Fruit fly (Drosophila melanogaster) whole organism, embryonic: ENCODE results near the gene CG7739.

Experiments
- Abd-B ChIP-seq: fragments of 200-800 bp; sonication (Bioruptor generic); optimal IDR thresholded peaks from 2 replicates; lab custom pipeline; 2018; ENCODE audit warnings: missing biosample characterization, mild to moderate bottlenecking, missing genetic modification characterization, moderate library complexity
- CG11398 ChIP-seq: fragments of 200-800 bp; sonication (Bioruptor generic); optimal IDR thresholded peaks from 2 replicates; lab custom pipeline; 2016; ENCODE audit warnings: missing biosample characterization, missing genetic modification characterization
- CG12071 ChIP-seq: fragments of 200-800 bp; sonication (Bioruptor generic); optimal IDR thresholded peaks from 3 replicates; lab custom pipeline; 2018; ENCODE audit warnings: missing biosample characterization, mild to moderate bottlenecking, missing genetic modification characterization
- CG12219 ChIP-seq: fragments of 200-800 bp; sonication (Bioruptor generic); optimal IDR thresholded peaks from 3 replicates; lab custom pipeline; 2018; ENCODE audit warnings: missing biosample characterization, mild to moderate bottlenecking, missing genetic modification characterization
- CG1233 ChIP-seq: fragments of 200-800 bp; sonication (Bioruptor generic); optimal IDR thresholded peaks from 4 replicates; lab custom pipeline; 2018; ENCODE audit warnings: missing biosample characterization, mild to moderate bottlenecking, missing genetic modification characterization
- CG13296 ChIP-seq: fragments of 200-800 bp; sonication (Bioruptor generic); optimal IDR thresholded peaks from 3 replicates; lab custom pipeline; 2018; ENCODE audit warnings: missing biosample characterization, mild to moderate bottlenecking, missing genetic modification characterization
- CG13775 ChIP-seq: fragments of 200-800 bp; sonication (Bioruptor generic); optimal IDR thresholded peaks from 3 replicates; lab custom pipeline; 2017; ENCODE audit warnings: missing biosample characterization, mild to moderate bottlenecking, missing genetic modification characterization
- CG15011 ChIP-seq: fragments of 200-800 bp; sonication (Bioruptor generic); optimal IDR thresholded peaks from 3 replicates; lab custom pipeline; 2018; ENCODE audit warnings: missing biosample characterization, mild to moderate bottlenecking, missing genetic modification characterization
- CG15514 ChIP-seq: fragments of 200-800 bp; sonication (Bioruptor generic); optimal IDR thresholded peaks from 3 replicates; lab custom pipeline; 2017; ENCODE audit warnings: missing biosample characterization, missing genetic modification characterization, mild to moderate bottlenecking, moderate library complexity, missing genetic modification reagents
- CG1602 ChIP-seq: fragments of 200-800 bp; sonication (Bioruptor generic); optimal IDR thresholded peaks from 3 replicates; lab custom pipeline; 2016; ENCODE audit warnings: missing biosample characterization, missing genetic modification characterization
- CG2129 ChIP-seq: fragments of 200-800 bp; sonication (Bioruptor generic); IDR thresholded peaks from 2 replicates; pipeline ENCODE4 v1.3.6; 2022; ENCODE audit warnings: missing biosample characterization, missing genetic modification characterization; ENCODE audit not compliant: partially characterized antibody
- CG31388 ChIP-seq: fragments of 200-800 bp; sonication (Bioruptor generic); optimal IDR thresholded peaks from 2 replicates; lab custom pipeline; 2016; ENCODE audit warnings: missing biosample characterization, missing genetic modification characterization
- CG31441 ChIP-seq: fragments of 200-800 bp; sonication (Bioruptor generic); IDR thresholded peaks from 2 replicates; pipeline ENCODE4 v1.3.6; 2022; ENCODE audit warnings: missing biosample characterization, missing genetic modification characterization
- CG3163 ChIP-seq: fragments of 200-800 bp; sonication (Bioruptor generic); optimal IDR thresholded peaks from 3 replicates; lab custom pipeline; 2016; ENCODE audit warnings: missing biosample characterization, missing genetic modification characterization
- CG3281 ChIP-seq: fragments of 200-800 bp; sonication (Bioruptor generic); optimal IDR thresholded peaks from 3 replicates; lab custom pipeline; 2017; ENCODE audit warnings: missing biosample characterization, mild to moderate bottlenecking, missing genetic modification characterization
- CG33213 ChIP-seq: fragments of 200-800 bp; sonication (Bioruptor generic); optimal IDR thresholded peaks from 3 replicates; lab custom pipeline; 2016; ENCODE audit warnings: missing biosample characterization, missing genetic modification characterization
- CG34224 ChIP-seq: fragments of 200-800 bp; sonication (Bioruptor generic); IDR thresholded peaks from 3 replicates; pipeline ENCODE4 v1.3.6; 2022; ENCODE audit warnings: missing biosample characterization, missing genetic modification characterization; ENCODE audit not compliant: partially characterized antibody
- CG3726 ChIP-seq: fragments of 200-800 bp; sonication (Bioruptor generic); IDR thresholded peaks from 3 replicates; pipeline ENCODE4, ENCODE4 v1.3.6; 2022; ENCODE audit warnings: missing biosample characterization, missing genetic modification characterization
- CG4820 ChIP-seq: fragments of 200-800 bp; sonication (Bioruptor generic); optimal IDR thresholded peaks from 3 replicates; lab custom pipeline; 2016; ENCODE audit warnings: missing biosample characterization, missing genetic modification characterization
- CG5245 ChIP-seq: fragments of 200-800 bp; sonication (Bioruptor generic); optimal IDR thresholded peaks from 3 replicates; lab custom pipeline; 2016; ENCODE audit warnings: missing biosample characterization, missing genetic modification characterization
- CG8359 ChIP-seq: fragments of 200-800 bp; sonication (Bioruptor generic); optimal IDR thresholded peaks from 2 replicates; lab custom pipeline; 2017; ENCODE audit warnings: missing biosample characterization, mild to moderate bottlenecking, missing genetic modification characterization, borderline replicate concordance
- CG8388 ChIP-seq: fragments of 200-800 bp; sonication (Bioruptor generic); optimal IDR thresholded peaks from 2 replicates; lab custom pipeline; 2019; ENCODE audit warnings: missing biosample characterization, mild to moderate bottlenecking, missing genetic modification characterization, moderate library complexity
- CG8765 ChIP-seq: fragments of 200-800 bp; sonication (Bioruptor generic); IDR thresholded peaks from 2 replicates; pipeline ENCODE4 v1.3.6; 2022; ENCODE audit warnings: missing biosample characterization, missing genetic modification characterization
- Dad ChIP-seq: fragments of 200-800 bp; sonication (Bioruptor generic); optimal IDR thresholded peaks from 3 replicates; lab custom pipeline; 2016; ENCODE audit warnings: missing biosample characterization, missing genetic modification characterization
- Dfd ChIP-seq, 2 experiments: fragments of >200 bp; optimal IDR thresholded peaks; 2 replicates each; lab custom pipeline; 2017; ENCODE audit warnings: missing biosample characterization in 2 of 2, missing genetic modification characterization in 2 of 2
- Dip3 ChIP-seq: fragments of 200-800 bp; sonication (Bioruptor generic); optimal IDR thresholded peaks from 3 replicates; lab custom pipeline; 2016; ENCODE audit warnings: missing biosample characterization, missing genetic modification characterization
- Ets97D ChIP-seq: fragments of 200-800 bp; sonication (Bioruptor generic); optimal IDR thresholded peaks from 3 replicates; lab custom pipeline; 2016; ENCODE audit warnings: missing biosample characterization, missing genetic modification characterization
- HHEX ChIP-seq: fragments of 200-800 bp; sonication (Bioruptor generic); optimal IDR thresholded peaks from 3 replicates; lab custom pipeline; 2017; ENCODE audit warnings: missing biosample characterization, mild to moderate bottlenecking, missing genetic modification characterization, missing genetic modification reagents
- HLH54F ChIP-seq: fragments of 200-800 bp; sonication (Bioruptor generic); optimal IDR thresholded peaks from 3 replicates; lab custom pipeline; 2016; ENCODE audit warnings: missing biosample characterization, missing genetic modification characterization
- Hmx ChIP-seq: fragments of 200-800 bp; sonication (Bioruptor generic); optimal IDR thresholded peaks from 2 replicates; lab custom pipeline; 2016; ENCODE audit warnings: missing biosample characterization, missing genetic modification characterization
- Hr51 ChIP-seq, 2 experiments: fragments of 200-800 bp; sonication (Bioruptor generic); optimal IDR thresholded peaks; 2 replicates in 1 of 2; 3 replicates in 1 of 2; lab custom pipeline; 2016 to 2018; ENCODE audit warnings: missing biosample characterization in 2 of 2, missing genetic modification characterization in 2 of 2, mild to moderate bottlenecking in 1 of 2, moderate library complexity in 1 of 2
- Meics ChIP-seq: fragments of 200-800 bp; sonication (Bioruptor generic); optimal IDR thresholded peaks from 2 replicates; lab custom pipeline; 2017; ENCODE audit warnings: missing biosample characterization, mild to moderate bottlenecking, missing genetic modification characterization
- Opbp ChIP-seq: fragments of 200-800 bp; sonication (Bioruptor generic); IDR thresholded peaks from 3 replicates; pipeline ENCODE4 v1.3.6; 2022; ENCODE audit warnings: missing biosample characterization, missing genetic modification characterization; ENCODE audit not compliant: partially characterized antibody
- Pdp1 ChIP-seq, 2 experiments: fragments of 200-800 bp; sonication (Bioruptor generic); optimal IDR thresholded peaks; 3 replicates each; lab custom pipeline; 2016; ENCODE audit warnings: missing biosample characterization in 2 of 2, missing genetic modification characterization in 2 of 2, mild to moderate bottlenecking in 1 of 2, moderate library complexity in 1 of 2
- Ravus ChIP-seq: fragments of 200-800 bp; sonication (Bioruptor generic); IDR thresholded peaks from 2 replicates; pipeline ENCODE4 v1.3.6; 2022; ENCODE audit warnings: missing biosample characterization, missing genetic modification characterization
- Scr ChIP-seq: fragments of 200-800 bp; sonication (Bioruptor generic); IDR thresholded peaks from 2 replicates; pipeline ENCODE4 v1.3.6; 2022; ENCODE audit warnings: missing biosample characterization, missing genetic modification characterization; ENCODE audit not compliant: partially characterized antibody
- Taf1 ChIP-seq: fragments of 200-800 bp; sonication (Bioruptor generic); IDR thresholded peaks from 2 replicates; pipeline ENCODE4 v1.3.6; 2022; ENCODE audit warnings: missing biosample characterization, missing genetic modification characterization
- Usf ChIP-seq: fragments of 200-800 bp; sonication (Bioruptor generic); optimal IDR thresholded peaks from 2 replicates; lab custom pipeline; 2017; ENCODE audit warnings: missing genotype, missing biosample characterization, missing genetic modification characterization
- Vsx1 ChIP-seq: fragments of 200-800 bp; sonication (Bioruptor generic); optimal IDR thresholded peaks from 2 replicates; lab custom pipeline; 2017; ENCODE audit warnings: missing biosample characterization, mild to moderate bottlenecking, missing genetic modification characterization, missing genetic modification reagents
- ac ChIP-seq: fragments of 200-800 bp; sonication (Bioruptor generic); optimal IDR thresholded peaks from 3 replicates; lab custom pipeline; 2017; ENCODE audit warnings: missing biosample characterization, mild to moderate bottlenecking, missing genetic modification characterization
- chn ChIP-seq: fragments of 200-800 bp; sonication (Bioruptor generic); optimal IDR thresholded peaks from 2 replicates; lab custom pipeline; 2016; ENCODE audit warnings: missing biosample characterization, missing genetic modification characterization
- dati ChIP-seq: fragments of 200-800 bp; sonication (Bioruptor generic); IDR thresholded peaks from 2 replicates; pipeline ENCODE4 v1.3.6; 2022; ENCODE audit warnings: missing biosample characterization, missing genetic modification characterization
- gem ChIP-seq: fragments of 200-800 bp; sonication (Bioruptor generic); optimal IDR thresholded peaks from 2 replicates; lab custom pipeline; 2019; ENCODE audit warnings: missing biosample characterization, mild to moderate bottlenecking, missing genetic modification characterization, moderate library complexity
- h ChIP-seq: fragments of >200 bp; optimal IDR thresholded peaks from 2 replicates; lab custom pipeline; 2017
- odd ChIP-seq: fragments of 200-800 bp; sonication (Bioruptor generic); optimal IDR thresholded peaks from 2 replicates; lab custom pipeline; 2017; ENCODE audit warnings: missing biosample characterization, mild to moderate bottlenecking, missing genetic modification characterization
- sisA ChIP-seq: fragments of 200-800 bp; sonication (Bioruptor generic); IDR thresholded peaks from 2 replicates; pipeline ENCODE4 v1.3.6; 2022; ENCODE audit warnings: missing biosample characterization, missing genetic modification characterization
- slp2 ChIP-seq: fragments of 200-800 bp; sonication (Bioruptor generic); optimal IDR thresholded peaks from 2 replicates; lab custom pipeline; 2016; ENCODE audit warnings: missing biosample characterization, missing genetic modification characterization
- stc ChIP-seq: fragments of 200-800 bp; sonication (Bioruptor generic); IDR thresholded peaks from 2 replicates; pipeline ENCODE4 v1.3.6; 2022; ENCODE audit warnings: missing biosample characterization, missing genetic modification characterization
- zfh2 ChIP-seq: fragments of 200-800 bp; sonication (Bioruptor generic); optimal IDR thresholded peaks from 2 replicates; lab custom pipeline; 2016; ENCODE audit warnings: missing biosample characterization, missing genetic modification characterization

The CG7739 gene

dm6 chr3L:15563058-15563850 is at the start of gene CG7739, which contains the start of gene SCCRO (continued):
- peak; percentile 51 for TF ChIP-seq CG13296 (GFP tag; lab: Kevin White, UChicago)
- peak; percentile 19 for TF ChIP-seq Dad (GFP tag; lab: Kevin White, UChicago)
- TF ChIP-seq Taf1 (GFP tag; lab: Robert Waterston, UW): 0 out of 2 replicates have a peak, but pooled peaks have one; percentile 5
- peak; percentile 10; the same call in 1 of the 2 replicates for TF ChIP-seq Ravus (GFP tag; lab: Robert Waterston, UW)
- TF ChIP-seq Dfd (GFP tag; optimal IDR thresholded peaks at IDR 0.05; lab: Kevin White, UChicago): no peak
- no peak for TF ChIP-seq slp2
- TF ChIP-seq CG31388 (GFP tag; lab: Kevin White, UChicago): no peak
- TF ChIP-seq CG2129 (GFP tag; lab: Robert Waterston, UW): no peak
- peak; percentile 49 for TF ChIP-seq chn (GFP tag; lab: Kevin White, UChicago)
- no peak for TF ChIP-seq CG15011 (GFP tag; lab: Kevin White, UChicago)
- no peak for TF ChIP-seq CG3163 (GFP tag; lab: Kevin White, UChicago)
- TF ChIP-seq Vsx1: no peak
- TF ChIP-seq CG5245 (GFP tag; lab: Kevin White, UChicago): peak; percentile 44
- peak; percentile 56 for TF ChIP-seq CG1602 (GFP tag; lab: Kevin White, UChicago)
- no peak for TF ChIP-seq CG33213 (GFP tag; lab: Kevin White, UChicago)
- TF ChIP-seq Dip3 (GFP tag; lab: Kevin White, UChicago): peak; percentile 30
- peak; percentile 26 for TF ChIP-seq CG11398 (GFP tag; lab: Kevin White, UChicago)
- TF ChIP-seq CG31441: peak; percentile 81
- TF ChIP-seq CG12071 (GFP tag; lab: Kevin White, UChicago): no peak
- peak; percentile 58 for TF ChIP-seq CG8388
- no peak for TF ChIP-seq HHEX
- peak; percentile 30 for TF ChIP-seq Ets97D (GFP tag; lab: Kevin White, UChicago)
- TF ChIP-seq CG1233: peak; percentile 24
- TF ChIP-seq CG13775 (GFP tag; lab: Kevin White, UChicago): peak; percentile 33
- peak; percentile 54; the same call in 1 of the 2 replicates for TF ChIP-seq stc (GFP tag; lab: Robert Waterston, UW)
- peak; percentile 56; the same call in 1 of the 3 replicates for TF ChIP-seq CG34224
- TF ChIP-seq Meics (GFP tag; lab: Kevin White, UChicago): no peak
- peak; percentile 68 for TF ChIP-seq Abd-B (GFP tag; lab: Kevin White, UChicago)
- TF ChIP-seq dati: no peak
- no peak for TF ChIP-seq Usf (GFP tag; lab: Kevin White, UChicago)
- peak in 1 of 2 experiments; percentile 3 for TF ChIP-seq Pdp1 (GFP tag; optimal IDR thresholded peaks at IDR 0.05; lab: Kevin White, UChicago)
- 0 out of 3 replicates have a peak, but pooled peaks have one; percentile 61 for TF ChIP-seq Opbp (GFP tag; lab: Robert Waterston, UW)
- TF ChIP-seq gem (tag; lab: Kevin White, UChicago): peak; percentile 83
- TF ChIP-seq Hr51 (GFP tag; optimal IDR thresholded peaks at IDR 0.05; lab: Kevin White, UChicago): peak; percentile 43 to 67
- peak; percentile 41 for TF ChIP-seq zfh2 (GFP tag; lab: Kevin White, UChicago)
- TF ChIP-seq CG8765: peak; percentile 53; the same call in 1 of the 2 replicates
- no peak for TF ChIP-seq Hmx (GFP tag; lab: Kevin White, UChicago)
- TF ChIP-seq CG15514 (GFP tag; lab: Kevin White, UChicago): peak; percentile 71
- peak; percentile 25 for TF ChIP-seq CG3281 (GFP tag; lab: Kevin White, UChicago)
- TF ChIP-seq odd: no peak
- TF ChIP-seq CG4820 (GFP tag; lab: Kevin White, UChicago): peak; percentile 5
- no peak for TF ChIP-seq ac (GFP tag; lab: Kevin White, UChicago)
- TF ChIP-seq CG8359 (GFP tag; lab: Kevin White, UChicago): no peak
- TF ChIP-seq CG3726 (GFP tag; lab: Robert Waterston, UW): no peak
- no peak for TF ChIP-seq HLH54F (GFP tag; lab: Kevin White, UChicago)
- peak; percentile 47; the same call in 1 of the 2 replicates for TF ChIP-seq sisA
- no peak for TF ChIP-seq CG12219 (GFP tag; lab: Kevin White, UChicago)
- no peak for TF ChIP-seq h (lab: Kevin White, UChicago)
- peak; percentile 66 for TF ChIP-seq Scr
